Fruit fly (Drosophila melanogaster) whole organism, embryonic: ENCODE results near the gene cnc.

Experiments
- CG2129 ChIP-seq: fragments of 200-800 bp; sonication (Bioruptor generic); IDR thresholded peaks from 2 replicates; pipeline ENCODE4 v1.3.6; 2022; ENCODE audit warnings: missing biosample characterization, missing genetic modification characterization; ENCODE audit not compliant: partially characterized antibody
- PHDP ChIP-seq: fragments of 200-800 bp; sonication (Bioruptor generic); optimal IDR thresholded peaks from 3 replicates; lab custom pipeline; 2018; ENCODE audit warnings: missing biosample characterization, mild to moderate bottlenecking, missing genetic modification characterization, moderate library complexity
- stwl ChIP-seq: fragments of 200-800 bp; sonication (Bioruptor generic); optimal IDR thresholded peaks from 3 replicates; lab custom pipeline; 2018; ENCODE audit warnings: missing biosample characterization, mild to moderate bottlenecking, missing genetic modification characterization, moderate library complexity
- wek ChIP-seq: fragments of 200-800 bp; sonication (Bioruptor generic); optimal IDR thresholded peaks from 3 replicates; lab custom pipeline; 2018; ENCODE audit warnings: missing biosample characterization, mild to moderate bottlenecking, missing genetic modification characterization, moderate library complexity
- zf30C ChIP-seq: fragments of 200-800 bp; sonication (Bioruptor generic); optimal IDR thresholded peaks from 3 replicates; lab custom pipeline; 2018; ENCODE audit warnings: missing biosample characterization, mild to moderate bottlenecking, missing genetic modification characterization

- no peak for TF ChIP-seq wek
- no peak for TF ChIP-seq zf30C (GFP tag; lab: Kevin White, UChicago)
- no peak for TF ChIP-seq CG2129 (GFP tag; lab: Robert Waterston, UW)
- TF ChIP-seq PHDP (tag; lab: Kevin White, UChicago) = no peak
- TF ChIP-seq stwl (tag; lab: Kevin White, UChicago) = no peak
Observed at dm6 chr3R:23141113-23141512, 85.4 kb downstream of the cnc start.
